Worm (Caenorhabditis elegans) whole organism, mixed stage, embryonic: ENCODE data around the gene nhr-26.

Experiments used
- elt-1 ChIP-seq: sonication (generic microtip); optimal IDR thresholded peaks from 2 replicates; lab custom pipeline; 2017; ENCODE audit warnings: missing genetic modification characterization, mild to moderate bottlenecking, missing compliant biosample characterization, antibody characterized with exemption, moderate library complexity, borderline replicate concordance; ENCODE audit not compliant: insufficient read depth
- mep-1 ChIP-seq: fragments of 150-350 bp; optimal IDR thresholded peaks from 2 replicates; lab custom pipeline; 2017; ENCODE audit warnings: missing biosample characterization, missing genetic modification reagents, missing genetic modification characterization, inconsistent platforms
- nhr-237 ChIP-seq: fragments of 150-350 bp; optimal IDR thresholded peaks from 2 replicates; lab custom pipeline; 2014; ENCODE audit warnings: missing biosample characterization, missing genetic modification characterization
- nhr-28 ChIP-seq: fragments of 150-350 bp; optimal IDR thresholded peaks from 2 replicates; lab custom pipeline; 2014; ENCODE audit warnings: missing biosample characterization, missing genetic modification characterization
- nhr-76 ChIP-seq: sonication (generic microtip); optimal IDR thresholded peaks from 2 replicates; lab custom pipeline; 2017; ENCODE audit warnings: missing biosample characterization, missing genetic modification characterization
- pha-4 ChIP-seq: fragments of 150-350 bp; optimal IDR thresholded peaks from 2 replicates; lab custom pipeline; 2018; ENCODE audit warnings: missing biosample characterization, missing genetic modification reagents, missing genetic modification characterization
- sem-2 ChIP-seq: fragments of 200-800 bp; sonication (Bioruptor generic); optimal IDR thresholded peaks from 2 replicates; lab custom pipeline; 2018; ENCODE audit warnings: mild to moderate bottlenecking, missing genetic modification characterization, missing compliant biosample characterization
- snpc-4 ChIP-seq: fragments of 150-350 bp; optimal IDR thresholded peaks from 2 replicates; lab custom pipeline; 2014; ENCODE audit warnings: missing biosample characterization, missing genetic modification characterization
- unc-39 ChIP-seq: fragments of 150-350 bp; optimal IDR thresholded peaks from 2 replicates; lab custom pipeline; 2014; ENCODE audit warnings: missing biosample characterization, missing genetic modification characterization
- unc-62 ChIP-seq: fragments of 150-350 bp; optimal IDR thresholded peaks from 2 replicates; lab custom pipeline; 2014; ENCODE audit warnings: missing biosample characterization, missing genetic modification reagents, missing genetic modification characterization

- TF ChIP-seq unc-62 (no peak), elt-1 (no peak), snpc-4 (tag; lab: Kevin White, UChicago) (no peak), nhr-237 (tag; lab: Kevin White, UChicago) (no peak), mep-1 (tag; lab: Kevin White, UChicago) (no peak), nhr-28 (tag; lab: Kevin White, UChicago) (no peak), nhr-76 (tag; lab: Kevin White, UChicago) (no peak), unc-39 (tag; lab: Kevin White, UChicago) (no peak), pha-4 (no peak), sem-2 (GFP tag; lab: Kevin White, UChicago) (no peak)
These were observed at the start of gene nhr-26 for ce11 chrX:12700456-12700855.
